Fruit fly (Drosophila melanogaster) whole organism, embryonic: ENCODE measurements around the gene CG12310.
A peak's percentile ranks its signal among the peaks of the same experiment; 100 is the strongest.

ENCODE experiments used
- Atf-2 ChIP-seq: fragments of 200-800 bp; sonication (Bioruptor generic); optimal IDR thresholded peaks from 2 replicates; lab custom pipeline; 2016; ENCODE audit warnings: missing biosample characterization, missing genetic modification characterization
- BtbVII ChIP-seq: fragments of 200-800 bp; sonication (Bioruptor generic); optimal IDR thresholded peaks from 3 replicates; lab custom pipeline; 2017; ENCODE audit warnings: missing biosample characterization, mild to moderate bottlenecking, missing genetic modification characterization
- C15 ChIP-seq: fragments of 200-800 bp; sonication (Bioruptor generic); IDR thresholded peaks from 3 replicates; pipeline ENCODE4 v1.3.6; 2022; ENCODE audit warnings: missing biosample characterization, missing genetic modification characterization
- CG10274 ChIP-seq: fragments of 200-800 bp; sonication (Bioruptor generic); optimal IDR thresholded peaks from 3 replicates; lab custom pipeline; 2017; ENCODE audit warnings: missing biosample characterization, mild to moderate bottlenecking, missing genetic modification characterization
- CG10654 ChIP-seq: fragments of 200-800 bp; sonication (Bioruptor generic); optimal IDR thresholded peaks from 2 replicates; lab custom pipeline; 2016; ENCODE audit warnings: missing biosample characterization, missing genetic modification characterization
- CG11504 ChIP-seq: fragments of 200-800 bp; sonication (Bioruptor generic); optimal IDR thresholded peaks from 3 replicates; lab custom pipeline; 2019; ENCODE audit warnings: missing biosample characterization, mild to moderate bottlenecking, missing genetic modification characterization, moderate library complexity
- CG11696 ChIP-seq: fragments of 200-800 bp; sonication (Bioruptor generic); IDR thresholded peaks from 2 replicates; pipeline ENCODE4 v1.3.6; 2022; ENCODE audit warnings: missing biosample characterization, missing genetic modification characterization
- CG11723 ChIP-seq: fragments of 200-800 bp; sonication (Bioruptor generic); optimal IDR thresholded peaks from 2 replicates; lab custom pipeline; 2017; ENCODE audit warnings: missing biosample characterization, mild to moderate bottlenecking, missing genetic modification characterization
- CG12104 ChIP-seq: fragments of 200-800 bp; sonication (Bioruptor generic); optimal IDR thresholded peaks from 3 replicates; lab custom pipeline; 2016; ENCODE audit warnings: missing biosample characterization, missing genetic modification characterization
- CG12219 ChIP-seq: fragments of 200-800 bp; sonication (Bioruptor generic); optimal IDR thresholded peaks from 3 replicates; lab custom pipeline; 2018; ENCODE audit warnings: missing biosample characterization, mild to moderate bottlenecking, missing genetic modification characterization
- CG13123 ChIP-seq: fragments of 200-800 bp; sonication (Bioruptor generic); optimal IDR thresholded peaks from 2 replicates; lab custom pipeline; 2016; ENCODE audit warnings: missing biosample characterization, missing genetic modification characterization
- CG2120 ChIP-seq: fragments of 200-800 bp; sonication (Bioruptor generic); optimal IDR thresholded peaks from 3 replicates; lab custom pipeline; 2016; ENCODE audit warnings: missing biosample characterization, missing genetic modification characterization
- CG31441 ChIP-seq: fragments of 200-800 bp; sonication (Bioruptor generic); IDR thresholded peaks from 2 replicates; pipeline ENCODE4 v1.3.6; 2022; ENCODE audit warnings: missing biosample characterization, missing genetic modification characterization
- CG3407 ChIP-seq: fragments of 200-800 bp; sonication (Bioruptor generic); optimal IDR thresholded peaks from 2 replicates; lab custom pipeline; 2018; ENCODE audit warnings: missing biosample characterization, mild to moderate bottlenecking, missing genetic modification characterization
- CG3847 ChIP-seq: fragments of 200-800 bp; sonication (Bioruptor generic); IDR thresholded peaks from 2 replicates; pipeline ENCODE4 v1.3.6; 2022; ENCODE audit warnings: missing biosample characterization, missing genetic modification characterization
- CG7556 ChIP-seq: fragments of 200-800 bp; sonication (Bioruptor generic); optimal IDR thresholded peaks from 2 replicates; lab custom pipeline; 2017; ENCODE audit warnings: missing biosample characterization, mild to moderate bottlenecking, missing genetic modification characterization
- CG7928 ChIP-seq: fragments of 200-800 bp; sonication (Bioruptor generic); optimal IDR thresholded peaks from 2 replicates; lab custom pipeline; 2017; ENCODE audit warnings: missing biosample characterization, mild to moderate bottlenecking, missing genetic modification characterization
- CG7963 ChIP-seq: fragments of 200-800 bp; sonication (Bioruptor generic); IDR thresholded peaks from 3 replicates; pipeline ENCODE4 v1.3.6; 2022; ENCODE audit warnings: missing biosample characterization, missing genetic modification characterization; ENCODE audit not compliant: partially characterized antibody
- CG8089 ChIP-seq: fragments of 200-800 bp; sonication (Bioruptor generic); optimal IDR thresholded peaks from 3 replicates; lab custom pipeline; 2016; ENCODE audit warnings: missing biosample characterization, missing genetic modification characterization
- CG8478 ChIP-seq: fragments of >200 bp; optimal IDR thresholded peaks from 2 replicates; lab custom pipeline; 2018
- CG8944 ChIP-seq: fragments of 200-800 bp; sonication (Bioruptor generic); optimal IDR thresholded peaks from 3 replicates; lab custom pipeline; 2016; ENCODE audit warnings: missing biosample characterization, missing genetic modification characterization
- Camta ChIP-seq: fragments of 200-800 bp; sonication (Bioruptor generic); optimal IDR thresholded peaks from 2 replicates; lab custom pipeline; 2016; ENCODE audit warnings: missing biosample characterization, missing genetic modification characterization
- Dll ChIP-seq: fragments of 200-800 bp; sonication (Bioruptor generic); IDR thresholded peaks from 4 replicates; pipeline ENCODE4 v1.3.6; 2022; ENCODE audit warnings: missing biosample characterization, missing genetic modification characterization; ENCODE audit not compliant: partially characterized antibody
- Dref ChIP-seq: fragments of 200-800 bp; sonication (Bioruptor generic); IDR thresholded peaks from 2 replicates; pipeline ENCODE4 v1.3.6; 2022; ENCODE audit warnings: missing biosample characterization, missing genetic modification characterization
- Jarid2 ChIP-seq: fragments of 200-800 bp; sonication (Bioruptor generic); optimal IDR thresholded peaks from 3 replicates; lab custom pipeline; 2017; ENCODE audit warnings: mild to moderate bottlenecking, missing biosample characterization, missing genetic modification reagents, missing genetic modification characterization
- MESR4 ChIP-seq: fragments of 200-800 bp; sonication (Bioruptor generic); optimal IDR thresholded peaks from 2 replicates; lab custom pipeline; 2018; ENCODE audit warnings: missing biosample characterization, mild to moderate bottlenecking, missing genetic modification characterization, moderate library complexity
- Mrtf ChIP-seq: fragments of 200-800 bp; sonication (Bioruptor generic); IDR thresholded peaks from 3 replicates; pipeline ENCODE4 v1.3.6; 2022; ENCODE audit warnings: missing biosample characterization, missing genetic modification characterization
- NK7.1 ChIP-seq: fragments of 200-800 bp; sonication (Bioruptor generic); optimal IDR thresholded peaks from 3 replicates; lab custom pipeline; 2016; ENCODE audit warnings: missing biosample characterization, missing genetic modification characterization
- Nf-YA ChIP-seq: fragments of 200-800 bp; sonication (Bioruptor generic); IDR thresholded peaks from 2 replicates; pipeline ENCODE4 v1.3.6; 2022; ENCODE audit warnings: missing biosample characterization, missing genetic modification characterization
- Opbp ChIP-seq: fragments of 200-800 bp; sonication (Bioruptor generic); IDR thresholded peaks from 3 replicates; pipeline ENCODE4 v1.3.6; 2022; ENCODE audit warnings: missing biosample characterization, missing genetic modification characterization; ENCODE audit not compliant: partially characterized antibody
- Ravus ChIP-seq: fragments of 200-800 bp; sonication (Bioruptor generic); IDR thresholded peaks from 2 replicates; pipeline ENCODE4 v1.3.6; 2022; ENCODE audit warnings: missing biosample characterization, missing genetic modification characterization
- ara ChIP-seq: fragments of 200-800 bp; sonication (Bioruptor generic); IDR thresholded peaks from 2 replicates; pipeline ENCODE4 v1.3.6; 2022; ENCODE audit warnings: missing biosample characterization, missing genetic modification characterization
- bcd ChIP-seq: fragments of 200-800 bp; sonication (Bioruptor generic); optimal IDR thresholded peaks from 2 replicates; lab custom pipeline; 2017; ENCODE audit warnings: missing biosample characterization, mild to moderate bottlenecking, missing genetic modification characterization
- danr ChIP-seq: fragments of 200-800 bp; sonication (Bioruptor generic); IDR thresholded peaks from 2 replicates; pipeline ENCODE4 v1.3.6; 2022; ENCODE audit warnings: missing biosample characterization, missing genetic modification characterization
- dimm ChIP-seq: fragments of 200-800 bp; sonication (Bioruptor generic); IDR thresholded peaks from 2 replicates; pipeline ENCODE4 v1.3.6; 2022; ENCODE audit warnings: missing biosample characterization, missing genetic modification characterization
- gem ChIP-seq: fragments of 200-800 bp; sonication (Bioruptor generic); optimal IDR thresholded peaks from 2 replicates; lab custom pipeline; 2019; ENCODE audit warnings: missing biosample characterization, mild to moderate bottlenecking, missing genetic modification characterization, moderate library complexity
- lbe ChIP-seq: fragments of 200-800 bp; sonication (Bioruptor generic); optimal IDR thresholded peaks from 2 replicates; lab custom pipeline; 2016; ENCODE audit warnings: missing biosample characterization, mild to moderate bottlenecking, missing genetic modification characterization
- lilli ChIP-seq: fragments of 200-800 bp; sonication (Bioruptor generic); optimal IDR thresholded peaks from 3 replicates; lab custom pipeline; 2016; ENCODE audit warnings: missing biosample characterization, missing genetic modification characterization
- lmd ChIP-seq: fragments of 200-800 bp; sonication (Bioruptor generic); IDR thresholded peaks from 2 replicates; pipeline ENCODE4 v1.3.6; 2022; ENCODE audit warnings: missing biosample characterization, missing genetic modification characterization
- lola ChIP-seq, 3 experiments: fragments of >200 bp in 2 of 3; fragments of 200-800 bp in 1 of 3; sonication (Bioruptor generic) in 1 of 3; optimal IDR thresholded peaks; 2 replicates each; lab custom pipeline; 2017 to 2019; ENCODE audit warnings: missing biosample characterization in 3 of 3, missing genetic modification characterization in 3 of 3, mild to moderate bottlenecking in 1 of 3, moderate library complexity in 1 of 3
- nerfin-2 ChIP-seq: fragments of 200-800 bp; sonication (Bioruptor generic); IDR thresholded peaks from 2 replicates; pipeline ENCODE4 v1.3.6; 2022; ENCODE audit warnings: missing biosample characterization, missing genetic modification characterization; ENCODE audit not compliant: partially characterized antibody
- p53 ChIP-seq: fragments of 200-800 bp; sonication (Bioruptor generic); optimal IDR thresholded peaks from 2 replicates; lab custom pipeline; 2016; ENCODE audit warnings: missing biosample characterization, missing genetic modification characterization
- pan ChIP-seq, 4 experiments: fragments of >200 bp in 3 of 4; fragments of 200-800 bp in 1 of 4; sonication (Bioruptor generic) in 1 of 4; optimal IDR thresholded peaks in 3 of 4; IDR thresholded peaks in 1 of 4; 2 replicates each; pipeline versions ENCODE4 v1.3.6 to Lab custom; 2017 to 2022; ENCODE audit warnings: missing biosample characterization in 2 of 4, missing genetic modification characterization in 2 of 4, mixed read lengths in 1 of 4
- prd ChIP-seq, 3 experiments: fragments of >200 bp in 2 of 3; fragments of 200-800 bp in 1 of 3; sonication (Bioruptor generic) in 1 of 3; optimal IDR thresholded peaks in 2 of 3; IDR thresholded peaks in 1 of 3; 2 replicates in 2 of 3; 3 replicates in 1 of 3; pipeline versions ENCODE4 v1.3.6 to Lab custom; 2017 to 2022; ENCODE audit warnings: missing biosample characterization in 1 of 3, missing genetic modification characterization in 1 of 3
- ro ChIP-seq: fragments of 200-800 bp; sonication (Bioruptor generic); IDR thresholded peaks from 2 replicates; pipeline ENCODE4 v1.3.6; 2022; ENCODE audit warnings: missing biosample characterization, missing genetic modification characterization
- so ChIP-seq: fragments of 200-800 bp; sonication (Bioruptor generic); IDR thresholded peaks from 3 replicates; pipeline ENCODE4 v1.3.6; 2022; ENCODE audit warnings: missing biosample characterization, missing genetic modification characterization
- wor ChIP-seq: fragments of 200-800 bp; sonication (Bioruptor generic); IDR thresholded peaks from 2 replicates; pipeline ENCODE4 v1.3.6; 2022; ENCODE audit warnings: missing biosample characterization, missing genetic modification characterization
- zfh1 ChIP-seq: fragments of 200-800 bp; sonication (Bioruptor generic); IDR thresholded peaks from 3 replicates; pipeline ENCODE4 v1.3.6; 2022; ENCODE audit warnings: missing biosample characterization, missing genetic modification characterization

The CG12310 gene

DNA sequence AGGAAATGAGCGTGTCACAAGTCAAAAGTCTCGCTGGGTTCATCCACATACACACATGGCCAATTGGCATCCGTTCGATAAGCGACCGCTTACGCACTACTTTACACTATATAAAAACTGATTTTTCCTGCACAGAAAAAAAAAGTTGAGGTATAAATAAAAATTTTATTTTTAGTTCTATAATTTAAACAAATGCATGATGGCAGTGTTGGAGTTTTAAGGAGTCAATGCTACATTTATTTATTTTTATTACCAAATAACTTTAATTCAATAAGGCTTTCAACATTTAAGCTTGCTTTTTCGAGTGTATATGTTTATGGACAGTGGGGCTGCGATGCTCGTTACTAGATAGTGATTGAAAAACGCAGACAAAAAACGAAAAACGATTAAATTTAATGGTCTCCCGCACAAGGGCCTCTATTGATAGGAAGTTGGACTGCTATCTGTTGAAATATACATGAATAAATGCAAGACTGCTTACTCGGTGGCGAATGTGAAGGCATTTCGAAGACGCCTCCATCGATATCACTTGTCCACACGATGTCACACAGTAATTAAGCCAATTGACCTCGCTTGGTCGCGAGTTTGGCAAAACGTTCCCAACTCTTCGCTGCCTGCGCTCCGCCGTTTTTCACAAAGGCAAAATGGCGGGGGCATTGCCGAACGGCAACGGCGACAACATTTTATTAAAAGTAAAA lies 38.8 kb downstream of the CG12310 start (continued):
- TF ChIP-seq Mrtf (GFP tag; lab: Robert Waterston, UW) (no peak), CG8944 (no peak), CG7963 (GFP tag; lab: Robert Waterston, UW) (no peak), MESR4 (GFP tag; lab: Kevin White, UChicago) (no peak), BtbVII (GFP tag; lab: Kevin White, UChicago) (peak; percentile 61), Ravus (GFP tag; lab: Robert Waterston, UW) (peak; percentile 23; the same call in 1 of the 2 replicates), CG8089 (GFP tag; lab: Kevin White, UChicago) (no peak), Opbp (GFP tag; lab: Robert Waterston, UW) (no peak), CG8478 (lab: Kevin White, UChicago) (no peak), bcd (GFP tag; lab: Kevin White, UChicago) (peak; percentile 65), dimm (GFP tag; lab: Robert Waterston, UW) (no peak), CG11723 (GFP tag; lab: Kevin White, UChicago) (peak; percentile 51), CG31441 (peak; percentile 87), CG12104 (GFP tag; lab: Kevin White, UChicago) (peak; percentile 55), CG10654 (GFP tag; lab: Kevin White, UChicago) (peak; percentile 63), Jarid2 (GFP tag; lab: Kevin White, UChicago) (peak; percentile 42), ara (GFP tag; lab: Robert Waterston, UW) (peak; percentile 68; the same call in 1 of the 2 replicates), ro (GFP tag; lab: Robert Waterston, UW) (peak; percentile 9; the same call in 1 of the 2 replicates), prd (optimal IDR thresholded peaks at IDR 0.05; lab: Kevin White, UChicago) (no peak), prd (GFP tag; IDR thresholded peaks at IDR 0.05; lab: Robert Waterston, UW) (peak; percentile 73), Atf-2 (GFP tag; lab: Kevin White, UChicago) (peak; percentile 16), CG11696 (GFP tag; lab: Robert Waterston, UW) (peak; percentile 47; the same call in 1 of the 2 replicates), CG12219 (GFP tag; lab: Kevin White, UChicago) (peak; percentile 54), zfh1 (GFP tag; lab: Robert Waterston, UW) (peak; percentile 76; the same call in 2 of the 3 replicates), CG7556 (GFP tag; lab: Kevin White, UChicago) (peak; percentile 76), CG11504 (peak; percentile 89), CG3847 (GFP tag; lab: Robert Waterston, UW) (peak; percentile 50; the same call in 1 of the 2 replicates), Dll (no peak), so (GFP tag; lab: Robert Waterston, UW) (peak; percentile 69; the same call in 1 of the 3 replicates), p53 (no peak), Camta (GFP tag; lab: Kevin White, UChicago) (peak; percentile 18), lilli (GFP tag; lab: Kevin White, UChicago) (peak; percentile 50), CG7928 (GFP tag; lab: Kevin White, UChicago) (no peak), wor (peak; percentile 61), lola (GFP tag; optimal IDR thresholded peaks at IDR 0.05; lab: Kevin White, UChicago) (peak in 1 of 3 experiments; percentile 80), lbe (GFP tag; lab: Kevin White, UChicago) (no peak), CG10274 (GFP tag; lab: Kevin White, UChicago) (peak; percentile 2), NK7.1 (GFP tag; lab: Kevin White, UChicago) (no peak), gem (peak; percentile 93), CG2120 (GFP tag; lab: Kevin White, UChicago) (peak; percentile 68), Nf-YA (GFP tag; lab: Robert Waterston, UW) (no peak), nerfin-2 (GFP tag; lab: Robert Waterston, UW) (no peak), C15 (GFP tag; lab: Robert Waterston, UW) (no peak), CG13123 (GFP tag; lab: Kevin White, UChicago) (peak; percentile 13), CG3407 (GFP tag; lab: Kevin White, UChicago) (peak; percentile 62), pan (optimal IDR thresholded peaks at IDR 0.05; lab: Kevin White, UChicago) (no peak), pan (GFP tag; optimal IDR thresholded peaks at IDR 0.05 in 1 of 2, IDR thresholded peaks at IDR 0.05 in 1 of 2) (peak in 1 of 2 experiments; percentile 84), lmd (GFP tag; lab: Robert Waterston, UW) (peak; percentile 71), Dref (GFP tag; lab: Robert Waterston, UW) (no peak), danr (GFP tag; lab: Robert Waterston, UW) (peak; percentile 39; the same call in 1 of the 2 replicates)
